Fruit fly (Drosophila melanogaster) whole organism, embryonic: ENCODE results near the gene CG1575.

Experiments
- CG10462 ChIP-seq: fragments of 200-800 bp; sonication (Bioruptor generic); optimal IDR thresholded peaks from 2 replicates; lab custom pipeline; 2016; ENCODE audit warnings: missing biosample characterization, missing genetic modification characterization
- CG11723 ChIP-seq: fragments of 200-800 bp; sonication (Bioruptor generic); optimal IDR thresholded peaks from 2 replicates; lab custom pipeline; 2017; ENCODE audit warnings: missing biosample characterization, mild to moderate bottlenecking, missing genetic modification characterization
- CG14860 ChIP-seq: fragments of 200-800 bp; sonication (Bioruptor generic); IDR thresholded peaks from 3 replicates; pipeline ENCODE4 v1.3.6; 2022; ENCODE audit warnings: missing biosample characterization, missing genetic modification characterization; ENCODE audit not compliant: partially characterized antibody
- CG17802 ChIP-seq: fragments of 200-800 bp; sonication (Bioruptor generic); optimal IDR thresholded peaks from 2 replicates; lab custom pipeline; 2018; ENCODE audit warnings: missing biosample characterization, mild to moderate bottlenecking, missing genetic modification characterization, moderate library complexity
- CG1832 ChIP-seq: fragments of 200-800 bp; sonication (Bioruptor generic); optimal IDR thresholded peaks from 2 replicates; lab custom pipeline; 2017; ENCODE audit warnings: missing biosample characterization, mild to moderate bottlenecking, missing genetic modification characterization, inconsistent platforms
- CG18619 ChIP-seq: fragments of 200-800 bp; sonication (Bioruptor generic); optimal IDR thresholded peaks from 3 replicates; lab custom pipeline; 2017; ENCODE audit warnings: missing biosample characterization, mild to moderate bottlenecking, missing genetic modification characterization
- CG2202 ChIP-seq: fragments of 200-800 bp; sonication (Bioruptor generic); optimal IDR thresholded peaks from 2 replicates; lab custom pipeline; 2018; ENCODE audit warnings: missing biosample characterization, mild to moderate bottlenecking, missing genetic modification characterization
- CG31365 ChIP-seq: fragments of 200-800 bp; sonication (Bioruptor generic); optimal IDR thresholded peaks from 2 replicates; lab custom pipeline; 2018; ENCODE audit warnings: missing biosample characterization, mild to moderate bottlenecking, missing genetic modification characterization
- CG33557 ChIP-seq: fragments of 200-800 bp; sonication (Bioruptor generic); optimal IDR thresholded peaks from 2 replicates; lab custom pipeline; 2019; ENCODE audit warnings: missing biosample characterization, mild to moderate bottlenecking, missing genetic modification characterization, moderate library complexity
- CG34376 ChIP-seq: fragments of 200-800 bp; sonication (Bioruptor generic); optimal IDR thresholded peaks from 2 replicates; lab custom pipeline; 2018; ENCODE audit warnings: missing biosample characterization, mild to moderate bottlenecking, missing genetic modification characterization
- CG34422 ChIP-seq: fragments of 200-800 bp; sonication (Bioruptor generic); IDR thresholded peaks from 3 replicates; pipeline ENCODE4 v1.3.6; 2022; ENCODE audit warnings: missing biosample characterization, missing genetic modification characterization
- CG3838 ChIP-seq: fragments of 200-800 bp; sonication (Bioruptor generic); optimal IDR thresholded peaks from 3 replicates; lab custom pipeline; 2016; ENCODE audit warnings: missing biosample characterization, missing genetic modification characterization
- CG4360 ChIP-seq: fragments of 200-800 bp; sonication (Bioruptor generic); IDR thresholded peaks from 2 replicates; pipeline ENCODE4 v1.3.6; 2022; ENCODE audit warnings: missing biosample characterization, missing genetic modification characterization
- CG43689 ChIP-seq: fragments of 200-800 bp; sonication (Bioruptor generic); IDR thresholded peaks from 2 replicates; pipeline ENCODE4 v1.3.6; 2022; ENCODE audit warnings: missing biosample characterization, missing genetic modification characterization
- CG6689 ChIP-seq: fragments of 200-800 bp; sonication (Bioruptor generic); IDR thresholded peaks from 2 replicates; pipeline ENCODE4 v1.3.6; 2022; ENCODE audit warnings: missing biosample characterization, missing genetic modification characterization
- CG9215 ChIP-seq: fragments of 200-800 bp; sonication (Bioruptor generic); IDR thresholded peaks from 2 replicates; pipeline ENCODE4 v1.3.6; 2022; ENCODE audit warnings: missing biosample characterization, missing genetic modification characterization
- CG9817 ChIP-seq: fragments of 200-800 bp; sonication (Bioruptor generic); optimal IDR thresholded peaks from 2 replicates; lab custom pipeline; 2018; ENCODE audit warnings: missing biosample characterization, mild to moderate bottlenecking, missing genetic modification characterization, moderate library complexity
- CG9876 ChIP-seq: fragments of 200-800 bp; sonication (Bioruptor generic); optimal IDR thresholded peaks from 2 replicates; lab custom pipeline; 2016; ENCODE audit warnings: missing biosample characterization, missing genetic modification characterization
- CHES-1-like ChIP-seq: fragments of 200-800 bp; sonication (Bioruptor generic); optimal IDR thresholded peaks from 2 replicates; lab custom pipeline; 2016; ENCODE audit warnings: missing biosample characterization, missing genetic modification characterization
- Chrac-16 ChIP-seq: fragments of 200-800 bp; sonication (Bioruptor generic); optimal IDR thresholded peaks from 3 replicates; lab custom pipeline; 2016; ENCODE audit warnings: missing biosample characterization, missing genetic modification characterization
- Dad ChIP-seq: fragments of 200-800 bp; sonication (Bioruptor generic); optimal IDR thresholded peaks from 3 replicates; lab custom pipeline; 2016; ENCODE audit warnings: missing biosample characterization, missing genetic modification characterization
- Dip2 ChIP-seq: fragments of 200-800 bp; sonication (Bioruptor generic); IDR thresholded peaks from 2 replicates; pipeline ENCODE4 v1.3.6; 2022; ENCODE audit warnings: missing biosample characterization, missing genetic modification characterization
- Doc3 ChIP-seq: fragments of 200-800 bp; sonication (Bioruptor generic); IDR thresholded peaks from 3 replicates; pipeline ENCODE4 v1.3.6; 2022; ENCODE audit warnings: missing biosample characterization, missing genetic modification characterization; ENCODE audit not compliant: partially characterized antibody
- Hand ChIP-seq: fragments of 200-800 bp; sonication (Bioruptor generic); optimal IDR thresholded peaks from 2 replicates; lab custom pipeline; 2017; ENCODE audit warnings: mild to moderate bottlenecking, missing biosample characterization, missing genetic modification reagents, missing genetic modification characterization
- Jarid2 ChIP-seq: fragments of 200-800 bp; sonication (Bioruptor generic); optimal IDR thresholded peaks from 3 replicates; lab custom pipeline; 2017; ENCODE audit warnings: mild to moderate bottlenecking, missing biosample characterization, missing genetic modification reagents, missing genetic modification characterization
- Meics ChIP-seq: fragments of 200-800 bp; sonication (Bioruptor generic); optimal IDR thresholded peaks from 2 replicates; lab custom pipeline; 2017; ENCODE audit warnings: missing biosample characterization, mild to moderate bottlenecking, missing genetic modification characterization
- NC2α ChIP-seq: fragments of 200-800 bp; sonication (Bioruptor generic); optimal IDR thresholded peaks from 2 replicates; lab custom pipeline; 2016; ENCODE audit warnings: missing biosample characterization, missing genetic modification characterization
- Oli ChIP-seq: fragments of 200-800 bp; sonication (Bioruptor generic); optimal IDR thresholded peaks from 2 replicates; lab custom pipeline; 2018; ENCODE audit warnings: missing biosample characterization, mild to moderate bottlenecking, missing genetic modification characterization, moderate library complexity
- Rx ChIP-seq: fragments of 200-800 bp; sonication (Bioruptor generic); IDR thresholded peaks from 2 replicates; pipeline ENCODE4 v1.3.6; 2022; ENCODE audit warnings: missing biosample characterization, missing genetic modification characterization
- Usf ChIP-seq: fragments of 200-800 bp; sonication (Bioruptor generic); optimal IDR thresholded peaks from 2 replicates; lab custom pipeline; 2017; ENCODE audit warnings: missing genotype, missing biosample characterization, missing genetic modification characterization
- aop ChIP-seq: fragments of 200-800 bp; sonication (Bioruptor generic); IDR thresholded peaks from 2 replicates; pipeline ENCODE4 v1.3.6; 2022; ENCODE audit warnings: missing biosample characterization, missing genetic modification characterization
- bigmax ChIP-seq: fragments of 200-800 bp; sonication (Bioruptor generic); optimal IDR thresholded peaks from 2 replicates; lab custom pipeline; 2018; ENCODE audit warnings: missing biosample characterization, mild to moderate bottlenecking, missing genetic modification characterization
- chn ChIP-seq: fragments of 200-800 bp; sonication (Bioruptor generic); optimal IDR thresholded peaks from 2 replicates; lab custom pipeline; 2016; ENCODE audit warnings: missing biosample characterization, missing genetic modification characterization
- dati ChIP-seq: fragments of 200-800 bp; sonication (Bioruptor generic); IDR thresholded peaks from 2 replicates; pipeline ENCODE4 v1.3.6; 2022; ENCODE audit warnings: missing biosample characterization, missing genetic modification characterization
- dm ChIP-seq: fragments of 200-800 bp; sonication (Bioruptor generic); optimal IDR thresholded peaks from 3 replicates; lab custom pipeline; 2016; ENCODE audit warnings: missing biosample characterization, missing genetic modification characterization
- dmrt11E ChIP-seq: fragments of 200-800 bp; sonication (Bioruptor generic); optimal IDR thresholded peaks from 3 replicates; lab custom pipeline; 2018; ENCODE audit warnings: missing biosample characterization, mild to moderate bottlenecking, missing genetic modification characterization, moderate library complexity
- dysf ChIP-seq: fragments of 200-800 bp; sonication (Bioruptor generic); IDR thresholded peaks from 3 replicates; pipeline ENCODE4 v1.3.6; 2022; ENCODE audit warnings: missing biosample characterization, missing genetic modification characterization
- fd102C ChIP-seq: fragments of 200-800 bp; sonication (Bioruptor generic); optimal IDR thresholded peaks from 2 replicates; lab custom pipeline; 2018; ENCODE audit warnings: missing biosample characterization, mild to moderate bottlenecking, missing genetic modification characterization, moderate library complexity
- gem ChIP-seq: fragments of 200-800 bp; sonication (Bioruptor generic); optimal IDR thresholded peaks from 2 replicates; lab custom pipeline; 2019; ENCODE audit warnings: missing biosample characterization, mild to moderate bottlenecking, missing genetic modification characterization, moderate library complexity
- gsb ChIP-seq: fragments of 200-800 bp; sonication (Bioruptor generic); IDR thresholded peaks from 2 replicates; pipeline ENCODE4 v1.3.6; 2022; ENCODE audit warnings: missing biosample characterization, missing genetic modification characterization
- h ChIP-seq: fragments of >200 bp; optimal IDR thresholded peaks from 2 replicates; lab custom pipeline; 2017
- insv ChIP-seq, 2 experiments: fragments of 200-800 bp; sonication (Bioruptor generic); optimal IDR thresholded peaks; 3 replicates each; lab custom pipeline; 2016 to 2018; ENCODE audit warnings: missing biosample characterization in 2 of 2, missing genetic modification characterization in 2 of 2
- lab ChIP-seq: fragments of 200-800 bp; sonication (Bioruptor generic); optimal IDR thresholded peaks from 3 replicates; lab custom pipeline; 2017; ENCODE audit warnings: missing biosample characterization, missing genetic modification characterization, mild to moderate bottlenecking, moderate library complexity, missing genetic modification reagents
- lbe ChIP-seq: fragments of 200-800 bp; sonication (Bioruptor generic); optimal IDR thresholded peaks from 2 replicates; lab custom pipeline; 2016; ENCODE audit warnings: missing biosample characterization, mild to moderate bottlenecking, missing genetic modification characterization
- psq ChIP-seq: fragments of 200-800 bp; sonication (Bioruptor generic); optimal IDR thresholded peaks from 2 replicates; lab custom pipeline; 2017; ENCODE audit warnings: missing biosample characterization, missing genetic modification characterization
- ro ChIP-seq: fragments of 200-800 bp; sonication (Bioruptor generic); IDR thresholded peaks from 2 replicates; pipeline ENCODE4 v1.3.6; 2022; ENCODE audit warnings: missing biosample characterization, missing genetic modification characterization
- scrt ChIP-seq: fragments of 200-800 bp; sonication (Bioruptor generic); optimal IDR thresholded peaks from 2 replicates; lab custom pipeline; 2018; ENCODE audit warnings: missing biosample characterization, mild to moderate bottlenecking, missing genetic modification characterization, moderate library complexity
- seq ChIP-seq: fragments of 200-800 bp; sonication (Bioruptor generic); IDR thresholded peaks from 2 replicates; pipeline ENCODE4 v1.3.6; 2022; ENCODE audit warnings: missing biosample characterization, missing genetic modification characterization
- sr ChIP-seq: fragments of 200-800 bp; sonication (Bioruptor generic); IDR thresholded peaks from 3 replicates; pipeline ENCODE4 v1.3.6; 2022; ENCODE audit warnings: missing biosample characterization, missing genetic modification characterization
- trh ChIP-seq: fragments of 200-800 bp; sonication (Bioruptor generic); optimal IDR thresholded peaks from 2 replicates; lab custom pipeline; 2016; ENCODE audit warnings: missing biosample characterization, missing genetic modification characterization

Gene CG1575

dm6 chrX:8101479-8102198, 15.2 kb upstream of the CG1575 start, which contains the start of gene CG2258 (continued):
- TF ChIP-seq CG14860 (GFP tag; lab: Robert Waterston, UW) (no peak), lbe (GFP tag; lab: Kevin White, UChicago) (peak; percentile 37), Oli (peak; percentile 88), CG9876 (GFP tag; lab: Kevin White, UChicago) (peak; percentile 38), gem (peak; percentile 91), gsb (peak; percentile 74), bigmax (GFP tag; lab: Kevin White, UChicago) (no peak), CG3838 (GFP tag; lab: Kevin White, UChicago) (peak; percentile 15), sr (GFP tag; lab: Robert Waterston, UW) (peak; percentile 70; the same call in 1 of the 3 replicates), ro (GFP tag; lab: Robert Waterston, UW) (0 out of 2 replicates have a peak, but pooled peaks have one; percentile 47), Rx (peak; percentile 58), CG4360 (GFP tag; lab: Robert Waterston, UW) (peak; percentile 71), chn (GFP tag; lab: Kevin White, UChicago) (peak; percentile 77), Hand (GFP tag; lab: Kevin White, UChicago) (peak; percentile 66), dati (GFP tag; lab: Robert Waterston, UW) (peak; percentile 46; the same call in 1 of the 2 replicates), aop (GFP tag; lab: Robert Waterston, UW) (0 out of 2 replicates have a peak, but pooled peaks have one; percentile 34), CG31365 (tag; lab: Kevin White, UChicago) (peak; percentile 53), seq (peak; percentile 69), h (lab: Kevin White, UChicago) (no peak), Jarid2 (GFP tag; lab: Kevin White, UChicago) (peak; percentile 44), CG43689 (GFP tag; lab: Robert Waterston, UW) (peak; percentile 64), CG2202 (peak; percentile 49), CG9215 (GFP tag; lab: Robert Waterston, UW) (peak; percentile 72), insv (GFP tag; optimal IDR thresholded peaks at IDR 0.05; lab: Kevin White, UChicago) (no peak), Meics (GFP tag; lab: Kevin White, UChicago) (peak; percentile 82), fd102C (GFP tag; lab: Kevin White, UChicago) (no peak), trh (GFP tag; lab: Kevin White, UChicago) (peak; percentile 9), NC2α (peak; percentile 58), dm (GFP tag; lab: Kevin White, UChicago) (peak; percentile 50), CHES-1-like (GFP tag; lab: Kevin White, UChicago) (peak; percentile 71), CG33557 (GFP tag; lab: Kevin White, UChicago) (peak; percentile 46), CG17802 (tag; lab: Kevin White, UChicago) (peak; percentile 67), Doc3 (GFP tag; lab: Robert Waterston, UW) (peak; percentile 37; the same call in 1 of the 3 replicates), Chrac-16 (GFP tag; lab: Kevin White, UChicago) (peak; percentile 76), Dad (GFP tag; lab: Kevin White, UChicago) (no peak), lab (peak; percentile 91), dmrt11E (tag; lab: Kevin White, UChicago) (peak; percentile 50), CG11723 (GFP tag; lab: Kevin White, UChicago) (peak; percentile 68), CG6689 (GFP tag; lab: Robert Waterston, UW) (peak; percentile 82), CG9817 (peak; percentile 89), Dip2 (GFP tag; lab: Robert Waterston, UW) (no peak), CG10462 (peak; percentile 1), Usf (GFP tag; lab: Kevin White, UChicago) (peak; percentile 37), CG34422 (GFP tag; lab: Robert Waterston, UW) (peak; percentile 89), psq (GFP tag; lab: Kevin White, UChicago) (peak; percentile 24), scrt (GFP tag; lab: Kevin White, UChicago) (peak; percentile 77), dysf (GFP tag; lab: Robert Waterston, UW) (peak; percentile 93), CG1832 (GFP tag; lab: Kevin White, UChicago) (no peak), CG18619 (GFP tag; lab: Kevin White, UChicago) (peak; percentile 66), CG34376 (GFP tag; lab: Kevin White, UChicago) (peak; percentile 40)
